Fruit fly (Drosophila melanogaster) whole organism, adult: Measurements from ENCODE around the gene CG4709.

Experiments used
- CG11617 ChIP-seq: fragments of 200-800 bp; sonication (Bioruptor generic); optimal IDR thresholded peaks from 2 replicates; lab custom pipeline; 2017; ENCODE audit warnings: mild to moderate bottlenecking, missing biosample characterization, missing genetic modification reagents, missing genetic modification characterization
- CG12768 ChIP-seq: fragments of 200-800 bp; sonication (Bioruptor generic); optimal IDR thresholded peaks from 2 replicates; lab custom pipeline; 2017; ENCODE audit warnings: missing biosample characterization, missing genetic modification characterization, mild to moderate bottlenecking, moderate library complexity, missing genetic modification reagents
- CG14711 ChIP-seq: fragments of 200-800 bp; sonication (Bioruptor generic); optimal IDR thresholded peaks from 2 replicates; lab custom pipeline; 2018; ENCODE audit warnings: missing biosample characterization, mild to moderate bottlenecking, missing genetic modification characterization, moderate library complexity
- CG1620 ChIP-seq: fragments of 200-800 bp; sonication (Bioruptor generic); optimal IDR thresholded peaks from 2 replicates; lab custom pipeline; 2016; ENCODE audit warnings: missing biosample characterization, missing genetic modification characterization
- CG33017 ChIP-seq: fragments of 200-800 bp; sonication (Bioruptor generic); optimal IDR thresholded peaks from 2 replicates; lab custom pipeline; 2018; ENCODE audit warnings: missing biosample characterization, mild to moderate bottlenecking, missing genetic modification characterization, moderate library complexity
- CG5204 ChIP-seq: fragments of 200-800 bp; sonication (Bioruptor generic); optimal IDR thresholded peaks from 2 replicates; lab custom pipeline; 2016; ENCODE audit warnings: missing biosample characterization, missing genetic modification characterization
- CG7045 ChIP-seq: fragments of 200-800 bp; sonication (Bioruptor generic); optimal IDR thresholded peaks from 2 replicates; lab custom pipeline; 2017; ENCODE audit warnings: missing biosample characterization, mild to moderate bottlenecking, missing genetic modification characterization
- CG7101 ChIP-seq: fragments of 200-800 bp; sonication (Bioruptor generic); optimal IDR thresholded peaks from 2 replicates; lab custom pipeline; 2018; ENCODE audit warnings: missing biosample characterization, mild to moderate bottlenecking, missing genetic modification characterization, moderate library complexity
- Clk ChIP-seq: fragments of 200-800 bp; sonication (Bioruptor generic); optimal IDR thresholded peaks from 2 replicates; lab custom pipeline; 2017; ENCODE audit warnings: missing biosample characterization, missing genetic modification characterization
- Crg-1 ChIP-seq: fragments of 200-800 bp; sonication (Bioruptor generic); optimal IDR thresholded peaks from 2 replicates; lab custom pipeline; 2016; ENCODE audit warnings: missing biosample characterization, missing genetic modification characterization
- Hr96 ChIP-seq: fragments of 200-800 bp; sonication (Bioruptor generic); optimal IDR thresholded peaks from 2 replicates; lab custom pipeline; 2016; ENCODE audit warnings: missing biosample characterization, missing genetic modification characterization
- Mnt ChIP-seq: fragments of 200-800 bp; sonication (Bioruptor generic); optimal IDR thresholded peaks from 2 replicates; lab custom pipeline; 2016; ENCODE audit warnings: missing biosample characterization, mild to moderate bottlenecking, missing genetic modification characterization
- bab1 ChIP-seq: fragments of 200-800 bp; sonication (Bioruptor generic); optimal IDR thresholded peaks from 3 replicates; lab custom pipeline; 2019; ENCODE audit warnings: missing biosample characterization, mild to moderate bottlenecking, missing genetic modification characterization, moderate library complexity
- cic ChIP-seq: fragments of 200-800 bp; sonication (Bioruptor generic); optimal IDR thresholded peaks from 2 replicates; lab custom pipeline; 2017; ENCODE audit warnings: missing biosample characterization, mild to moderate bottlenecking, missing genetic modification characterization, moderate library complexity
- cnc ChIP-seq, 2 experiments: fragments of >200 bp; optimal IDR thresholded peaks; 2 replicates each; lab custom pipeline; 2017
- kay ChIP-seq: fragments of 200-800 bp; sonication (Bioruptor generic); peaks from one replicate; lab custom pipeline; 2016; ENCODE audit warnings: missing biosample characterization, missing genetic modification characterization, borderline replicate concordance
- ovo ChIP-seq: fragments of 200-800 bp; sonication (Bioruptor generic); optimal IDR thresholded peaks from 2 replicates; lab custom pipeline; 2016; ENCODE audit warnings: missing biosample characterization, missing genetic modification characterization
- pad ChIP-seq: fragments of 200-800 bp; sonication (Bioruptor generic); optimal IDR thresholded peaks from 3 replicates; lab custom pipeline; 2017; ENCODE audit warnings: missing biosample characterization, missing genetic modification characterization, mild to moderate bottlenecking, moderate library complexity, missing genetic modification reagents
- tj ChIP-seq: fragments of 200-800 bp; sonication (Bioruptor generic); optimal IDR thresholded peaks from 3 replicates; lab custom pipeline; 2017; ENCODE audit warnings: missing biosample characterization, mild to moderate bottlenecking, missing genetic modification characterization, moderate library complexity
- toe ChIP-seq: fragments of 200-800 bp; sonication (Bioruptor generic); optimal IDR thresholded peaks from 2 replicates; lab custom pipeline; 2016; ENCODE audit warnings: missing biosample characterization, missing genetic modification characterization

CG4709 gene

dm6 chr2L:9960758-9961157, 6.6 kb downstream of the CG4709 start:
- TF ChIP-seq CG14711 (tag; lab: Kevin White, UChicago) (no peak), CG5204 (no peak), CG7045 (GFP tag; lab: Kevin White, UChicago) (no peak), CG11617 (no peak), CG7101 (no peak), tj (no peak), cic (GFP tag; lab: Kevin White, UChicago) (no peak), ovo (GFP tag; lab: Kevin White, UChicago) (no peak), CG1620 (no peak), Mnt (GFP tag; lab: Kevin White, UChicago) (no peak), CG33017 (tag; lab: Kevin White, UChicago) (no peak), Clk (no peak), Hr96 (GFP tag; lab: Kevin White, UChicago) (no peak), CG12768 (GFP tag; lab: Kevin White, UChicago) (no peak), bab1 (GFP tag; lab: Kevin White, UChicago) (no peak), toe (GFP tag; lab: Kevin White, UChicago) (no peak), kay (GFP tag; lab: Kevin White, UChicago) (no peak)

dm6 chr2L:9963603-9964042, 9.5 kb downstream of the CG4709 start, which contains the start of gene CG5850:
CG5850 (minus strand) TSS chr2L:9963949.
- peak; percentile 15 for TF ChIP-seq Mnt (GFP tag; lab: Kevin White, UChicago)
- no peak for TF ChIP-seq Hr96 (GFP tag; lab: Kevin White, UChicago)
- peak; percentile 16 for TF ChIP-seq CG14711 (tag; lab: Kevin White, UChicago)
- no peak for TF ChIP-seq Clk
- TF ChIP-seq CG11617, result peak; percentile 22
- peak; percentile 71 for TF ChIP-seq bab1 (GFP tag; lab: Kevin White, UChicago)
- TF ChIP-seq CG7045 (GFP tag; lab: Kevin White, UChicago), result no peak
- TF ChIP-seq CG7101, result peak; percentile 47

- TF ChIP-seq Crg-1, result peak; percentile 89
- peak; percentile 96 for TF ChIP-seq Mnt (GFP tag; lab: Kevin White, UChicago)
- TF ChIP-seq CG33017 (tag; lab: Kevin White, UChicago), result peak; percentile 91
- TF ChIP-seq CG7101, result peak; percentile 95
- peak; percentile 93 for TF ChIP-seq CG7045 (GFP tag; lab: Kevin White, UChicago)
- TF ChIP-seq toe (GFP tag; lab: Kevin White, UChicago), result peak; percentile 92
- TF ChIP-seq tj, result peak; percentile 79
- peak; percentile 99 for TF ChIP-seq CG14711 (tag; lab: Kevin White, UChicago)
- TF ChIP-seq Clk, result peak; percentile 76
- peak; percentile 92 for TF ChIP-seq ovo (GFP tag; lab: Kevin White, UChicago)
- peak; percentile 94 for TF ChIP-seq bab1 (GFP tag; lab: Kevin White, UChicago)
- no peak for TF ChIP-seq cnc (optimal IDR thresholded peaks at IDR 0.05; lab: Kevin White, UChicago)
- no peak for TF ChIP-seq CG5204
- TF ChIP-seq cic (GFP tag; lab: Kevin White, UChicago), result peak; percentile 80
- peak; percentile 84 for TF ChIP-seq CG1620
- peak; percentile 94 for TF ChIP-seq CG12768 (GFP tag; lab: Kevin White, UChicago)
- no peak for TF ChIP-seq kay (GFP tag; lab: Kevin White, UChicago)
- peak; percentile 97 for TF ChIP-seq CG11617
- TF ChIP-seq pad (GFP tag; lab: Kevin White, UChicago), result peak; percentile 82
- TF ChIP-seq Hr96 (GFP tag; lab: Kevin White, UChicago), result peak; percentile 96
These were observed 13.0 kb downstream of the CG4709 start, which contains the start of the genes Dref and RpL13 for dm6 chr2L:9966983-9967737. Dref (minus strand) TSS chr2L:9967229. RpL13 (plus strand) TSS chr2L:9967313.

dm6 chr2L:9968201-9968727, 14.1 kb downstream of the CG4709 start:
- TF ChIP-seq Clk (no peak), CG7045 (GFP tag; lab: Kevin White, UChicago) (no peak), pad (GFP tag; lab: Kevin White, UChicago) (no peak), Crg-1 (no peak), CG5204 (no peak), cnc (optimal IDR thresholded peaks at IDR 0.05; lab: Kevin White, UChicago) (no peak), toe (GFP tag; lab: Kevin White, UChicago) (no peak), CG11617 (no peak)

- no peak for TF ChIP-seq CG5204
- TF ChIP-seq cic (GFP tag; lab: Kevin White, UChicago), result no peak
- TF ChIP-seq Hr96 (GFP tag; lab: Kevin White, UChicago), result no peak
- no peak for TF ChIP-seq CG11617
- TF ChIP-seq kay (GFP tag; lab: Kevin White, UChicago), result no peak
- no peak for TF ChIP-seq CG14711 (tag; lab: Kevin White, UChicago)
- TF ChIP-seq Mnt (GFP tag; lab: Kevin White, UChicago), result no peak
- no peak for TF ChIP-seq Crg-1
- no peak for TF ChIP-seq cnc (optimal IDR thresholded peaks at IDR 0.05; lab: Kevin White, UChicago)
- TF ChIP-seq CG12768 (GFP tag; lab: Kevin White, UChicago), result no peak
- no peak for TF ChIP-seq CG1620
- no peak for TF ChIP-seq pad (GFP tag; lab: Kevin White, UChicago)
- TF ChIP-seq CG33017 (tag; lab: Kevin White, UChicago), result no peak
These were observed 18.5 kb downstream of the CG4709 start for dm6 chr2L:9972624-9973023.

- no peak for TF ChIP-seq toe (GFP tag; lab: Kevin White, UChicago)
- TF ChIP-seq CG7045 (GFP tag; lab: Kevin White, UChicago), result no peak
- no peak for TF ChIP-seq CG33017 (tag; lab: Kevin White, UChicago)
- no peak for TF ChIP-seq CG14711 (tag; lab: Kevin White, UChicago)
- no peak for TF ChIP-seq CG1620
These were observed 27.7 kb downstream of the CG4709 start for dm6 chr2L:9981809-9982208.
